Fruit fly (Drosophila melanogaster): ENCODE data around the gene CG31036.
A peak's percentile ranks its signal among the peaks of the same experiment; 100 is the strongest.

The CG31036 gene

DNA sequence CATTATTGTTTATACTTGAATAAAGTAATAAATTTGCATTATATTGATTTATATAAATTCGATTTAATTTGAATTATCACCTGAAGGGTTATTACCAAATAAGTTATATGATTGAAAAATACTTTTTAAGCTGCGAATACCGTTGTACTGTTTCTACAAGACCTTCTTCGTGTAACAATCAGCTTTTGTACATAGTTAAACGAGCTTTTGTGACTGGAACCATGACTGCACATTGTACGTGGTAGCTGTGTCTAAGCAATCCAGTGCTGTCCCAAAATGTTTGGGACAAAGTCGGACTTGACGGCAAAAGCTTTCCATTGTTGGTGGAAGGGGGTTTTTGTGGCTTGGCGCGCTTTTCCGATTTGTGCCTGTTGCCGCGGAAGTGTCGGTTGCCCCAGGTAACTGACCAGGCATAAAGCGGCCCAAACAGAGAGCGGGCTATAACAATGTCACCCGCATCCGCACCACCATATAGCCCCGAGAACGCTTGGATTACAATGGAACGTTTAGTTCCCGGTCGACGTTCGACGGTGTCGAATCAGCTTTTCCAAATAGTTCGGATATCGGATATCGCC is at the start of gene CG31036:
TSS of gene CG31036 (plus strand) at position 507 of the 575 bp plus-strand sequence.
- TF ChIP-seq Eip93F (GFP tag; optimal IDR thresholded peaks at IDR 0.05), result no peak

DNA sequence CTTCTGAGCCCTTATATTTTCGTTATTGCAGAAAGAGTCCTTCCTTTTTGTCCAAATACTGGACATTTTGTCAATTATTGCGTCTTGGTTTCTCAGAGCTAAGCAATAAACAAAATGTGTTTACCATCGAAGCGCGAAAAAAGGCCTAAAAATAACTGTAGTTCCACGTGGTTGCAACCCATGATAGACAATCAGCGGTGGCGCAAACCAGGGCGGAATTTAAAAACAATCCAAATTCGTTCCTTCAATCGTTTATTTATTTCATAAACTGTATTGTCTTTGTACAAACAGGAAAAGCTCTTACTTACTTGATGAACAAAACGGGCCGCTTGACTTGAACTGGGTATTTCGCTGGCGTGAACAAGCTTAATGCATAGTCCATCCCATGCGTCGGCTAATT is 49.1 kb upstream of the CG31036 start, which contains the start of gene CG7824:
TSS of gene CG7824 (minus strand) at position 131 of the 400 bp plus-strand sequence.
- TF ChIP-seq CG1621 (tag; optimal IDR thresholded peaks at IDR 0.05) (peak; percentile 41), CG8319 (GFP tag; optimal IDR thresholded peaks at IDR 0.05) (no peak), CG11762 (GFP tag; optimal IDR thresholded peaks at IDR 0.05; ENCODE audit: insufficient read depth) (no peak), Gug (GFP tag; IDR thresholded peaks at IDR 0.05) (no peak), CG6276 (GFP tag; optimal IDR thresholded peaks at IDR 0.05) (no peak)

DNA sequence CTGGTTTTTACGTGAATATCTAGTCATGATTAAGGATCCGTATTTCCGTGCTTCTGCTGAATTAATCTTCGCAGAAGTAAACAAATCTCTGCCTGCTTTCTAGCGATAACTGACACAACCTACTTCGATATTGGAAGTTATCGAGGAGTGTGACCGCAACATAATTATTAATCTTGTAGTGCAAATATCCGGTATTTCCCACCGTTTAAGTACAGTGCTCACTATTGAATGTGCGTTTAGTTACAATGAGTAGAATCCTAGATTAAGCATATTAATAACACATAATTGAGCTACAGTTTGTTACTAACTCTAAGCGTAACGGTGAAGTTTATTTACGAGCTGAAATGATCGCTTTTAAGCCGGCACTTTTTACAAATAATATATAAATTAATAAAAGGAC is 48.1 kb upstream of the CG31036 start:
- TF ChIP-seq Sox15 (GFP tag; optimal IDR thresholded peaks at IDR 0.05) (peak; percentile 12), CG31627 (GFP tag; optimal IDR thresholded peaks at IDR 0.05) (peak; percentile 35), CG15336 (GFP tag; IDR thresholded peaks at IDR 0.05) (0 out of 2 replicates have a peak, but pooled peaks have one; percentile 36), lz (GFP tag; optimal IDR thresholded peaks at IDR 0.05) (peak; percentile 38), fkh (GFP tag; optimal IDR thresholded peaks at IDR 0.05) (peak; percentile 90), Sox14 (GFP tag; optimal IDR thresholded peaks at IDR 0.05) (peak; percentile 36), eg (GFP tag; IDR thresholded peaks at IDR 0.05) (peak; percentile 77), CG9139 (GFP tag; optimal IDR thresholded peaks at IDR 0.05) (no peak), Gug (GFP tag; IDR thresholded peaks at IDR 0.05) (0 out of 2 replicates have a peak, but pooled peaks have one; percentile 9), cyc (GFP tag; optimal IDR thresholded peaks at IDR 0.05) (peak; percentile 54), esn (GFP tag; optimal IDR thresholded peaks at IDR 0.05) (peak; percentile 43), fd59A (GFP tag; optimal IDR thresholded peaks at IDR 0.05) (no peak), vri (GFP tag; optimal IDR thresholded peaks at IDR 0.05) (no peak), CG3032 (tag; optimal IDR thresholded peaks at IDR 0.05) (peak; percentile 33), dsx (GFP tag; optimal IDR thresholded peaks at IDR 0.05; ENCODE audit: poor library complexity, severe bottlenecking) (no peak), CG1621 (tag; optimal IDR thresholded peaks at IDR 0.05) (no peak), CG6792 (GFP tag; optimal IDR thresholded peaks at IDR 0.05) (peak; percentile 30), salr (GFP tag; optimal IDR thresholded peaks at IDR 0.05) (peak in 1 of 2 experiments; percentile 21), acj6 (GFP tag; optimal IDR thresholded peaks at IDR 0.05) (no peak), Smox (GFP tag; optimal IDR thresholded peaks at IDR 0.05) (no peak), CG3919 (GFP tag; optimal IDR thresholded peaks at IDR 0.05) (no peak)

DNA sequence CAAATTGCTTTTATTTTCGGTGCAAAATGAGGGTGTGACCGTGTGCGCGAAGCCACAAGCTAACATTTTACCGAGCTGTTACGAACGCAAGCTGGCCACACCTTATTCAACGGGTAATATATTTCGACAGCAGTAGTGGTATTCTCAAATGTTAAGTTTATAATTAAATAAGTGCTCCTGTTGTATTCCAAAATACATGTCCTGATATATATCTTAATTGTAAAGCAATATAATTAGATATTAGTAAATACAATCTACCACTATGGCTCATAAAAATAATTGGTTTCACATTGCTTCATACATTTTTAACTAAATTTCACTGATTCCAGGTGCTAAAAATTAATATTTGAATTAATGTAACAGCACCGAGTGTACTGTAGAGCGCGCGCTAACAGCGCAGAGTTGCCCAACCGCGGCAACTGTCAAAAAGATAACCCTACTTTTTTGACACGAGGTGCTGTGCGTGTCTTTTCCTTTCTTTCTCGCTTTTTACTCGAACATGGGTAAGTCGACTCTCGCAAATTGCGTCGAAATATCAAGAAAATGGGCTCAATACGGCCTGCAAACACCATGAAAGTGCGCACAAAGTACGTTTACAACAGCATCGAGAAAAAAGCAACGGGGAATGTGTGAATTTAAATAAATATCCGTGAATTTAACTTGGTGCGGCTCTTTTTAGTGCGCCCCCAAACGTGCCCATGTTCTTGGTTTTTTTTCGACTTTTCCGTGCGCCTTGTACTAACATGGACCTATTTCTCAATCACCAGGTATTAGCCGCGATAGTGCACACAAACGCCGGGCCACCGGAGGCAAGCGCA is 46.3 kb upstream of the CG31036 start, which contains the start of the genes CG15514 and RpS8:
TSS of gene CG15514 (minus strand) at position 63 of the 818 bp plus-strand sequence.
TSS of gene RpS8 (plus strand) at position 151 of the 818 bp plus-strand sequence.
- peak; percentile 38 for TF ChIP-seq lz (GFP tag; optimal IDR thresholded peaks at IDR 0.05)
- TF ChIP-seq CG34406 (GFP tag; optimal IDR thresholded peaks at IDR 0.05), result peak; percentile 11
- peak; percentile 14 for TF ChIP-seq Hr39 (GFP tag; optimal IDR thresholded peaks at IDR 0.05)
- TF ChIP-seq CG7368 (GFP tag; optimal IDR thresholded peaks at IDR 0.05), result no peak
- TF ChIP-seq CG6163 (GFP tag; IDR thresholded peaks at IDR 0.05), result peak; percentile 66
- TF ChIP-seq Lpt (GFP tag; optimal IDR thresholded peaks at IDR 0.05), result peak; percentile 6
- peak in 1 of 2 experiments; percentile 17 for TF ChIP-seq salr (GFP tag; optimal IDR thresholded peaks at IDR 0.05)
- peak; percentile 20 for TF ChIP-seq topi (GFP tag; optimal IDR thresholded peaks at IDR 0.05)
- TF ChIP-seq cyc (GFP tag; optimal IDR thresholded peaks at IDR 0.05), result peak; percentile 11
- TF ChIP-seq spab (GFP tag; optimal IDR thresholded peaks at IDR 0.05), result no peak
- no peak for TF ChIP-seq net (GFP tag; optimal IDR thresholded peaks at IDR 0.05)
- TF ChIP-seq Gug (GFP tag; IDR thresholded peaks at IDR 0.05), result peak; percentile 59
- TF ChIP-seq fkh (GFP tag; optimal IDR thresholded peaks at IDR 0.05), result peak; percentile 35
- TF ChIP-seq CG8632 (GFP tag; optimal IDR thresholded peaks at IDR 0.05), result no peak
- peak; percentile 50 for TF ChIP-seq esn (GFP tag; optimal IDR thresholded peaks at IDR 0.05)
- TF ChIP-seq CG1621 (tag; optimal IDR thresholded peaks at IDR 0.05), result peak; percentile 3
- TF ChIP-seq fd85E (GFP tag; optimal IDR thresholded peaks at IDR 0.05), result no peak
- no peak for TF ChIP-seq fd59A (GFP tag; optimal IDR thresholded peaks at IDR 0.05)
- peak; percentile 47 for TF ChIP-seq CG3032 (tag; optimal IDR thresholded peaks at IDR 0.05)
- peak; percentile 100 for TF ChIP-seq achi (GFP tag; optimal IDR thresholded peaks at IDR 0.05)
- TF ChIP-seq Sox15 (GFP tag; optimal IDR thresholded peaks at IDR 0.05), result no peak
- TF ChIP-seq CG6854 (GFP tag; optimal IDR thresholded peaks at IDR 0.05), result peak; percentile 49
- peak; percentile 34; the same call in 1 of the 2 replicates for TF ChIP-seq CG15336 (GFP tag; IDR thresholded peaks at IDR 0.05)
- no peak for TF ChIP-seq CG8319 (GFP tag; optimal IDR thresholded peaks at IDR 0.05)
- TF ChIP-seq Ets96B (tag; optimal IDR thresholded peaks at IDR 0.05), result peak; percentile 72
- TF ChIP-seq acj6 (GFP tag; optimal IDR thresholded peaks at IDR 0.05), result peak; percentile 12
- TF ChIP-seq Hr4 (GFP tag; optimal IDR thresholded peaks at IDR 0.05), result no peak
- TF ChIP-seq CG8119 (GFP tag; IDR thresholded peaks at IDR 0.05), result 0 out of 3 replicates have a peak, but pooled peaks have one; percentile 30
- no peak for TF ChIP-seq CG11902 (GFP tag; optimal IDR thresholded peaks at IDR 0.05)

Measured in whole organism, prepupa.